Worm (Caenorhabditis elegans) whole organism, L4/young adult: ENCODE measurements around the gene fnta-1.

Source experiments
- W03F9.2 ChIP-seq: fragments of 150-350 bp; optimal IDR thresholded peaks from 2 replicates; lab custom pipeline; 2014; ENCODE audit warnings: missing biosample characterization, missing genetic modification characterization
- dao-5 ChIP-seq: sonication (generic microtip); optimal IDR thresholded peaks from 2 replicates; lab custom pipeline; 2016; ENCODE audit warnings: missing genotype, missing genetic modification characterization, moderate library complexity, missing compliant biosample characterization
- him-1 ChIP-seq: sonication (generic microtip); optimal IDR thresholded peaks from 2 replicates; lab custom pipeline; 2016; ENCODE audit warnings: missing genotype, missing genetic modification reagents, missing genetic modification characterization, missing compliant biosample characterization

The fnta-1 gene

DNA sequence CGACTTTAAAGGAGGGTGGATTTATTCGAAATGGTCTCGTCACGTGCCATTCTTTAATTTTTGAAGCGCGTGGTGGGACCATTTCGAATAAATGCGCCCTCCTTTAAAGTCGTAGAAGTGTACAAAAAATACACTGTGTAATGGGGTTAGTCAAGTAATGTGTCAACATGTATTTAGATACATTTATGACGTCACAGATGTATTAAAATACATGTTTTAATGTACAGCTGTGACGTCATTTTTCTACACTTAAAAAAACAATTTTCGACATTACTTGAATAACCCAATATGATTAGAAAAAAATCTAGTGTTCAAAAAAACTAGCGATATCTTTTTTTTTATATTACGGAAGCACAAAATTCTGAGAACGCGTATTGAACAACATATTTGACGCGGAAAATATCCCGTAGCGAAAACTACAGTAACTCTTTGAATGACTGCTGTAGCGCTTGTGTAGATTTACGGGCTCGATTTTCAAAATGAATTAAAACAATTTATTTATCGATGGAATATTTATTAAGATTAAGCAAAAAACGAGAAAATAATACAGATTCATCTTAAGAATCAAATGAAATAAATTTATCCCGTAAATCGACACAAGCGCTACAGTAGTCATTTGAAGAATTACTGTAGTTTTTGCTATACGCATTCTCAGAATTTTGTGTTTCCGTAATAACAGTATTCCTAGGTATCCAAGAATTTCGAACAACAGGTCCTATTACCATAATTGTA lies 37.0 kb downstream of the fnta-1 start, which contains the start of gene gfrp-1:
Gene gfrp-1 (plus strand): TSS at position 682 of the 732 bp plus-strand sequence.
- TF ChIP-seq W03F9.2 (tag; lab: Kevin White, UChicago) (no peak), dao-5 (no peak), him-1 (no peak)

ce11 chrIV:194442-194841 lies 45.7 kb downstream of the fnta-1 start, which contains the start of gene csn-3:
csn-3 (plus strand) TSS chrIV:194742.
- TF ChIP-seq him-1 = no peak
- TF ChIP-seq dao-5 = no peak
- TF ChIP-seq W03F9.2 (tag; lab: Kevin White, UChicago) = no peak

- TF ChIP-seq dao-5 (no peak), W03F9.2 (tag; lab: Kevin White, UChicago) (peak; percentile 80), him-1 (peak; percentile 42)
Measured at ce11 chrIV:192046-192445, 48.1 kb downstream of the fnta-1 start, which contains the start of gene Y38C1AA.12. Y38C1AA.12 (plus strand) TSS chrIV:192256.

DNA sequence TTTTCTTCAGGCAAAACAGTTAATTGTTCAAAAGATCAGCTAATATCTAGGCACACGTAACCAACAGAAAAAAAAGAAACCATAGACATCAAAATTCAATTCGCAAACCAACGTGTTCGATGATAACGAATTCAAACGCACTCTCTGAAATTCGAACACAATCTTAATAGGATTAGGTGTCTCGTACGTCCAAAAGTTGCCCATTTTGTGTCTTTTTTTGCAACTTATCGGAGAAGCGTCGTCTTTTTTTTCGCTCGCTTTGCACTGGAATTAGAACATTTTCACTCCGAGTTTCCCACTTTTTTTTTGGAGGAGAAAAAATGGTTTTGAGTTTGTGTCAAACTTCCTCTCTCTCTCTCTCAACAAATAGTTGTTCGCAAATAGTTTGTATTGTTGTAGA lies 51.0 kb downstream of the fnta-1 start:
- TF ChIP-seq dao-5 (no peak), W03F9.2 (tag; lab: Kevin White, UChicago) (no peak), him-1 (no peak)
